Fruit fly (Drosophila melanogaster) whole organism, embryonic: ENCODE measurements around the gene east.

Source experiments
- Adf1 ChIP-seq: fragments of 200-800 bp; sonication (Bioruptor generic); IDR thresholded peaks from 2 replicates; pipeline ENCODE4 v1.3.6; 2022; ENCODE audit warnings: missing biosample characterization, missing genetic modification characterization
- Aef1 ChIP-seq: fragments of 200-800 bp; sonication (Bioruptor generic); IDR thresholded peaks from 3 replicates; pipeline ENCODE4 v1.3.6; 2022; ENCODE audit warnings: missing biosample characterization, missing genetic modification characterization
- Atf6 ChIP-seq: fragments of 200-800 bp; sonication (Bioruptor generic); IDR thresholded peaks from 2 replicates; pipeline ENCODE4 v1.3.6; 2022; ENCODE audit warnings: missing biosample characterization, missing genetic modification characterization
- CG12219 ChIP-seq: fragments of 200-800 bp; sonication (Bioruptor generic); optimal IDR thresholded peaks from 3 replicates; lab custom pipeline; 2018; ENCODE audit warnings: missing biosample characterization, mild to moderate bottlenecking, missing genetic modification characterization
- CG15601 ChIP-seq: fragments of 200-800 bp; sonication (Bioruptor generic); optimal IDR thresholded peaks from 3 replicates; lab custom pipeline; 2019; ENCODE audit warnings: missing biosample characterization, mild to moderate bottlenecking, missing genetic modification characterization, moderate library complexity
- CG17328 ChIP-seq: fragments of 200-800 bp; sonication (Bioruptor generic); IDR thresholded peaks from 2 replicates; pipeline ENCODE4 v1.3.6; 2022; ENCODE audit warnings: missing biosample characterization, missing genetic modification characterization
- CG17568 ChIP-seq: fragments of 200-800 bp; sonication (Bioruptor generic); optimal IDR thresholded peaks from 2 replicates; lab custom pipeline; 2018; ENCODE audit warnings: missing biosample characterization, mild to moderate bottlenecking, missing genetic modification characterization, moderate library complexity
- CG2116 ChIP-seq: fragments of 200-800 bp; sonication (Bioruptor generic); optimal IDR thresholded peaks from 3 replicates; lab custom pipeline; 2018; ENCODE audit warnings: missing biosample characterization, mild to moderate bottlenecking, missing genetic modification characterization
- CG31365 ChIP-seq: fragments of 200-800 bp; sonication (Bioruptor generic); optimal IDR thresholded peaks from 2 replicates; lab custom pipeline; 2018; ENCODE audit warnings: missing biosample characterization, mild to moderate bottlenecking, missing genetic modification characterization
- CG31441 ChIP-seq: fragments of 200-800 bp; sonication (Bioruptor generic); IDR thresholded peaks from 2 replicates; pipeline ENCODE4 v1.3.6; 2022; ENCODE audit warnings: missing biosample characterization, missing genetic modification characterization
- CG3281 ChIP-seq: fragments of 200-800 bp; sonication (Bioruptor generic); optimal IDR thresholded peaks from 3 replicates; lab custom pipeline; 2017; ENCODE audit warnings: missing biosample characterization, mild to moderate bottlenecking, missing genetic modification characterization
- CG3838 ChIP-seq: fragments of 200-800 bp; sonication (Bioruptor generic); optimal IDR thresholded peaks from 3 replicates; lab custom pipeline; 2016; ENCODE audit warnings: missing biosample characterization, missing genetic modification characterization
- CG4404 ChIP-seq: fragments of 200-800 bp; sonication (Bioruptor generic); IDR thresholded peaks from 2 replicates; pipeline ENCODE4 v1.3.6; 2022; ENCODE audit warnings: missing biosample characterization, missing genetic modification characterization
- CG4730 ChIP-seq: fragments of 200-800 bp; sonication (Bioruptor generic); IDR thresholded peaks from 2 replicates; pipeline ENCODE4 v1.3.6; 2022; ENCODE audit warnings: missing biosample characterization, missing genetic modification characterization
- CG4854 ChIP-seq: fragments of 200-800 bp; sonication (Bioruptor generic); optimal IDR thresholded peaks from 2 replicates; lab custom pipeline; 2016; ENCODE audit warnings: missing biosample characterization, missing genetic modification characterization, inconsistent platforms
- CG6254 ChIP-seq: fragments of 200-800 bp; sonication (Bioruptor generic); optimal IDR thresholded peaks from 3 replicates; lab custom pipeline; 2017; ENCODE audit warnings: mild to moderate bottlenecking, missing biosample characterization, missing genetic modification reagents, missing genetic modification characterization
- CG7987 ChIP-seq: fragments of 200-800 bp; sonication (Bioruptor generic); optimal IDR thresholded peaks from 2 replicates; lab custom pipeline; 2018; ENCODE audit warnings: missing biosample characterization, mild to moderate bottlenecking, missing genetic modification characterization, moderate library complexity
- CG8924 ChIP-seq: fragments of 200-800 bp; optimal IDR thresholded peaks from 3 replicates; lab custom pipeline; 2019; ENCODE audit warnings: missing biosample characterization, mild to moderate bottlenecking, missing genetic modification characterization, moderate library complexity
- Camta ChIP-seq: fragments of 200-800 bp; sonication (Bioruptor generic); optimal IDR thresholded peaks from 2 replicates; lab custom pipeline; 2016; ENCODE audit warnings: missing biosample characterization, missing genetic modification characterization
- Chrac-16 ChIP-seq: fragments of 200-800 bp; sonication (Bioruptor generic); optimal IDR thresholded peaks from 3 replicates; lab custom pipeline; 2016; ENCODE audit warnings: missing biosample characterization, missing genetic modification characterization
- CkIIα-i1 ChIP-seq: fragments of 200-800 bp; sonication (Bioruptor generic); IDR thresholded peaks from 2 replicates; pipeline ENCODE4 v1.3.6; 2022; ENCODE audit warnings: missing biosample characterization, missing genetic modification characterization
- D19A ChIP-seq: fragments of 200-800 bp; optimal IDR thresholded peaks from 3 replicates; lab custom pipeline; 2019; ENCODE audit warnings: missing biosample characterization, mild to moderate bottlenecking, missing genetic modification characterization, moderate library complexity
- Dek ChIP-seq: fragments of 200-800 bp; sonication (Bioruptor generic); optimal IDR thresholded peaks from 3 replicates; lab custom pipeline; 2019; ENCODE audit warnings: missing biosample characterization, mild to moderate bottlenecking, missing genetic modification characterization, moderate library complexity
- Hey ChIP-seq: fragments of 200-800 bp; sonication (Bioruptor generic); optimal IDR thresholded peaks from 3 replicates; lab custom pipeline; 2018; ENCODE audit warnings: missing biosample characterization, mild to moderate bottlenecking, missing genetic modification characterization
- Lhr ChIP-seq: fragments of 200-800 bp; sonication (Bioruptor generic); optimal IDR thresholded peaks from 3 replicates; lab custom pipeline; 2017; ENCODE audit warnings: mild to moderate bottlenecking, missing biosample characterization, missing genetic modification reagents, missing genetic modification characterization
- Lpt ChIP-seq: fragments of >200 bp; optimal IDR thresholded peaks from 2 replicates; lab custom pipeline; 2018; ENCODE audit warnings: missing biosample characterization, missing genetic modification characterization
- Nf-YB ChIP-seq: fragments of 200-800 bp; sonication (Bioruptor generic); optimal IDR thresholded peaks from 3 replicates; lab custom pipeline; 2019; ENCODE audit warnings: missing biosample characterization, mild to moderate bottlenecking, missing genetic modification characterization, moderate library complexity
- NfI ChIP-seq: fragments of 200-800 bp; sonication (Bioruptor generic); optimal IDR thresholded peaks from 3 replicates; lab custom pipeline; 2018; ENCODE audit warnings: missing biosample characterization, mild to moderate bottlenecking, missing genetic modification characterization, moderate library complexity
- Ravus ChIP-seq: fragments of 200-800 bp; sonication (Bioruptor generic); IDR thresholded peaks from 2 replicates; pipeline ENCODE4 v1.3.6; 2022; ENCODE audit warnings: missing biosample characterization, missing genetic modification characterization
- Scr ChIP-seq: fragments of 200-800 bp; sonication (Bioruptor generic); IDR thresholded peaks from 2 replicates; pipeline ENCODE4 v1.3.6; 2022; ENCODE audit warnings: missing biosample characterization, missing genetic modification characterization; ENCODE audit not compliant: partially characterized antibody
- Sox102F ChIP-seq: fragments of 200-800 bp; sonication (Bioruptor generic); optimal IDR thresholded peaks from 2 replicates; lab custom pipeline; 2018; ENCODE audit warnings: missing biosample characterization, mild to moderate bottlenecking, missing genetic modification characterization, moderate library complexity
- abd-A ChIP-seq: fragments of 200-800 bp; sonication (Bioruptor generic); optimal IDR thresholded peaks from 3 replicates; lab custom pipeline; 2019; ENCODE audit warnings: missing biosample characterization, mild to moderate bottlenecking, missing genetic modification characterization, moderate library complexity
- bab2 ChIP-seq: fragments of 200-800 bp; sonication (Bioruptor generic); optimal IDR thresholded peaks from 2 replicates; lab custom pipeline; 2016; ENCODE audit warnings: missing biosample characterization, missing genetic modification characterization
- cas ChIP-seq: fragments of 200-800 bp; sonication (Bioruptor generic); IDR thresholded peaks from 2 replicates; pipeline ENCODE4 v1.3.6; 2022; ENCODE audit warnings: missing biosample characterization, missing genetic modification characterization
- cwo ChIP-seq: fragments of 200-800 bp; sonication (Bioruptor generic); optimal IDR thresholded peaks from 3 replicates; lab custom pipeline; 2017; ENCODE audit warnings: missing biosample characterization, missing genetic modification characterization, mild to moderate bottlenecking, moderate library complexity, missing genetic modification reagents
- dan ChIP-seq: fragments of 200-800 bp; sonication (Bioruptor generic); IDR thresholded peaks from 2 replicates; pipeline ENCODE4 v1.3.6; 2022; ENCODE audit warnings: missing biosample characterization, missing genetic modification characterization
- dimm ChIP-seq: fragments of 200-800 bp; sonication (Bioruptor generic); IDR thresholded peaks from 2 replicates; pipeline ENCODE4 v1.3.6; 2022; ENCODE audit warnings: missing biosample characterization, missing genetic modification characterization
- ems ChIP-seq: fragments of 200-800 bp; sonication (Bioruptor generic); optimal IDR thresholded peaks from 3 replicates; lab custom pipeline; 2016; ENCODE audit warnings: missing biosample characterization, missing genetic modification characterization
- gt ChIP-seq: fragments of 200-800 bp; sonication (Bioruptor generic); IDR thresholded peaks from 2 replicates; pipeline ENCODE4 v1.3.6; 2022; ENCODE audit warnings: missing biosample characterization, missing genetic modification characterization
- kay ChIP-seq: fragments of 200-800 bp; sonication (Bioruptor generic); optimal IDR thresholded peaks from 2 replicates; lab custom pipeline; 2016; ENCODE audit warnings: missing biosample characterization, missing genetic modification characterization
- klu ChIP-seq: fragments of 200-800 bp; sonication (Bioruptor generic); IDR thresholded peaks from 2 replicates; pipeline ENCODE4 v1.3.6; 2022; ENCODE audit warnings: missing biosample characterization, missing genetic modification characterization
- maf-S ChIP-seq: fragments of 200-800 bp; sonication (Bioruptor generic); optimal IDR thresholded peaks from 2 replicates; lab custom pipeline; 2016; ENCODE audit warnings: missing biosample characterization, missing genetic modification characterization
- org-1 ChIP-seq: fragments of 200-800 bp; sonication (Bioruptor generic); optimal IDR thresholded peaks from 2 replicates; lab custom pipeline; 2017; ENCODE audit warnings: missing biosample characterization, missing genetic modification characterization
- shn ChIP-seq: fragments of 200-800 bp; sonication (Bioruptor generic); optimal IDR thresholded peaks from 3 replicates; lab custom pipeline; 2016; ENCODE audit warnings: missing biosample characterization, missing genetic modification characterization
- slp2 ChIP-seq: fragments of 200-800 bp; sonication (Bioruptor generic); optimal IDR thresholded peaks from 2 replicates; lab custom pipeline; 2016; ENCODE audit warnings: missing biosample characterization, missing genetic modification characterization
- so ChIP-seq: fragments of 200-800 bp; sonication (Bioruptor generic); IDR thresholded peaks from 3 replicates; pipeline ENCODE4 v1.3.6; 2022; ENCODE audit warnings: missing biosample characterization, missing genetic modification characterization
- tna ChIP-seq: fragments of 200-800 bp; sonication (Bioruptor generic); IDR thresholded peaks from 2 replicates; pipeline ENCODE4 v1.3.6; 2022; ENCODE audit warnings: missing biosample characterization, missing genetic modification characterization; ENCODE audit not compliant: partially characterized antibody
- unc-4 ChIP-seq: fragments of 200-800 bp; sonication (Bioruptor generic); IDR thresholded peaks from 2 replicates; pipeline ENCODE4 v1.3.6; 2022; ENCODE audit warnings: missing biosample characterization, missing genetic modification characterization; ENCODE audit not compliant: partially characterized antibody
- usp ChIP-seq: fragments of >200 bp; optimal IDR thresholded peaks from 2 replicates; lab custom pipeline; 2017; ENCODE audit warnings: missing biosample characterization, missing genetic modification characterization
- z ChIP-seq: fragments of 200-800 bp; sonication (Bioruptor generic); IDR thresholded peaks from 3 replicates; pipeline ENCODE4 v1.3.6; 2022; ENCODE audit warnings: missing biosample characterization, missing genetic modification characterization

east gene

DNA sequence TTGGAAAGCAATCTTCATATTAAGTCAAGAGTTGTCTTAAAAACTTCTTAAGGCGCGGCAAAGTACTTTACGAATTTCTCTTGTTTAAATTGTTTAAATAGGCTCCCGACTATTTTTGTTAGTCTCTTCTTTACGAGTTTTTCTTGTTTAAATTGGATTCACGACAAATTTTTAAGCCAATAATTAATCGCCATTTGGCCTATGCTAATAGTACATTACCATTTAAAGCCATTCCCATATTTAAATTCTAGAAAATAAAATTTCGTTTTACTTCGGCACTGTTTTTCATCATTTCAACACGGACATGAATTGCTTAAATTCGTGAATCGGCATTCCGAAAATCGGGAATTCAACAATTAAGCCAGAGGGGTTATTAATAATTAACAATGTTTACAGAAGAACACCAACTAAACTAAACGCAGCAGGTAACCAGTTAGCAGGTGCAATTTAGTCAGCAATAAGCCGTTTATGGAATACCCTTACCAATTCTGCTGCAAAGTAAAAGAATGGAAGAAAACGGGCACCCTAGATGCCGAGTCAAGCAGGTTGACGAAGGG, 1.1 kb upstream of the east start (continued):
- TF ChIP-seq Hey (no peak), org-1 (peak; percentile 62), so (GFP tag; lab: Robert Waterston, UW) (peak; percentile 65; the same call in 1 of the 3 replicates), CG3838 (GFP tag; lab: Kevin White, UChicago) (peak; percentile 51), CG17328 (GFP tag; lab: Robert Waterston, UW) (peak; percentile 36; the same call in 1 of the 2 replicates), dimm (GFP tag; lab: Robert Waterston, UW) (no peak), dan (GFP tag; lab: Robert Waterston, UW) (no peak), unc-4 (no peak), Scr (GFP tag; lab: Robert Waterston, UW) (no peak), tna (GFP tag; lab: Robert Waterston, UW) (no peak), Sox102F (GFP tag; lab: Kevin White, UChicago) (peak; percentile 75), cwo (GFP tag; lab: Kevin White, UChicago) (peak; percentile 36), D19A (tag; lab: Kevin White, UChicago) (peak; percentile 81), CG31365 (tag; lab: Kevin White, UChicago) (no peak), slp2 (GFP tag; lab: Kevin White, UChicago) (peak; percentile 79), gt (no peak), cas (GFP tag; lab: Robert Waterston, UW) (no peak), Adf1 (peak; percentile 10; the same call in 1 of the 2 replicates), NfI (GFP tag; lab: Kevin White, UChicago) (peak; percentile 75), CG8924 (peak; percentile 74), CG4730 (GFP tag; lab: Robert Waterston, UW) (0 out of 2 replicates have a peak, but pooled peaks have one; percentile 19), Nf-YB (GFP tag; lab: Kevin White, UChicago) (peak; percentile 55), ems (GFP tag; lab: Kevin White, UChicago) (peak; percentile 64), Atf6 (peak; percentile 41), CG2116 (peak; percentile 46), CG12219 (peak; percentile 51), bab2 (GFP tag; lab: Kevin White, UChicago) (peak; percentile 73), CG15601 (tag; lab: Kevin White, UChicago) (peak; percentile 42), CG4854 (GFP tag; lab: Kevin White, UChicago) (peak; percentile 55), CkIIα-i1 (GFP tag; lab: Robert Waterston, UW) (no peak), klu (GFP tag; lab: Robert Waterston, UW) (peak; percentile 30; the same call in 1 of the 2 replicates), CG3281 (GFP tag; lab: Kevin White, UChicago) (peak; percentile 81), CG31441 (peak; percentile 79), Ravus (GFP tag; lab: Robert Waterston, UW) (no peak), Chrac-16 (GFP tag; lab: Kevin White, UChicago) (peak; percentile 54), z (GFP tag; lab: Robert Waterston, UW) (no peak), Lhr (peak; percentile 60), CG6254 (peak; percentile 36), Aef1 (GFP tag; lab: Robert Waterston, UW) (peak; percentile 40; the same call in 2 of the 3 replicates), maf-S (GFP tag; lab: Kevin White, UChicago) (peak; percentile 38), shn (GFP tag; lab: Kevin White, UChicago) (peak; percentile 59), usp (GFP tag; lab: Kevin White, UChicago) (no peak), abd-A (tag; lab: Kevin White, UChicago) (no peak), CG17568 (GFP tag; lab: Kevin White, UChicago) (peak; percentile 61), CG4404 (GFP tag; lab: Robert Waterston, UW) (peak; percentile 44), Lpt (GFP tag; lab: Kevin White, UChicago) (no peak), kay (GFP tag; lab: Kevin White, UChicago) (peak; percentile 44), CG7987 (GFP tag; lab: Kevin White, UChicago) (no peak), Dek (tag; lab: Kevin White, UChicago) (peak; percentile 72), Camta (peak; percentile 66)
